Fruit fly (Drosophila melanogaster) whole organism, wandering third instar larva: ENCODE measurements around the gene CG12182.
A peak's percentile ranks its signal among the peaks of the same experiment; 100 is the strongest.

Experiments used
- Abd-B ChIP-seq: fragments of >200 bp; optimal IDR thresholded peaks from 2 replicates; lab custom pipeline; 2017; ENCODE audit warnings: missing biosample characterization, missing genetic modification characterization
- CG32264 ChIP-seq: fragments of 200-800 bp; sonication (Bioruptor generic); optimal IDR thresholded peaks from 2 replicates; lab custom pipeline; 2016; ENCODE audit warnings: missing biosample characterization, missing genetic modification characterization
- CG9705 ChIP-seq: fragments of 200-800 bp; sonication (Bioruptor generic); optimal IDR thresholded peaks from 2 replicates; lab custom pipeline; 2018; ENCODE audit warnings: missing biosample characterization, mild to moderate bottlenecking, missing genetic modification characterization
- CrebA ChIP-seq: fragments of 200-800 bp; sonication (Bioruptor generic); optimal IDR thresholded peaks from 2 replicates; lab custom pipeline; 2016; ENCODE audit warnings: missing biosample characterization, mild to moderate bottlenecking, missing genetic modification characterization, borderline replicate concordance
- Dfd ChIP-seq: fragments of >200 bp; optimal IDR thresholded peaks from 2 replicates; lab custom pipeline; 2017; ENCODE audit warnings: missing biosample characterization, missing genetic modification characterization
- Dif ChIP-seq: fragments of 200-275, 200-300 bp; sonication (Bioruptor generic); optimal IDR thresholded peaks from 2 replicates; lab custom pipeline; 2018; ENCODE audit warnings: missing biosample characterization, missing genetic modification characterization; ENCODE audit not compliant: partially characterized antibody
- GATAd ChIP-seq: sonication (Bioruptor generic); optimal IDR thresholded peaks from 2 replicates; lab custom pipeline; 2016; ENCODE audit warnings: missing biosample characterization, missing genetic modification characterization
- HLH106 ChIP-seq: fragments of 200-800 bp; optimal IDR thresholded peaks from 3 replicates; lab custom pipeline; 2019; ENCODE audit warnings: missing biosample characterization, mild to moderate bottlenecking, missing genetic modification characterization, moderate library complexity
- Hnf4 ChIP-seq: fragments of 200-800 bp; sonication (Bioruptor generic); optimal IDR thresholded peaks from 2 replicates; lab custom pipeline; 2016; ENCODE audit warnings: missing biosample characterization, mild to moderate bottlenecking, missing genetic modification characterization
- Hr78 ChIP-seq: fragments of >200 bp; optimal IDR thresholded peaks from 2 replicates; lab custom pipeline; 2017; ENCODE audit warnings: missing biosample characterization, missing genetic modification characterization
- Hr83 ChIP-seq: fragments of 200-300 bp; sonication (Bioruptor generic); optimal IDR thresholded peaks from 2 replicates; lab custom pipeline; 2016; ENCODE audit warnings: missing biosample characterization, mild to moderate bottlenecking, missing genetic modification characterization, moderate library complexity; ENCODE audit not compliant: poor library complexity, severe bottlenecking
- Jra ChIP-seq: sonication (Bioruptor generic); optimal IDR thresholded peaks from 2 replicates; lab custom pipeline; 2016; ENCODE audit warnings: missing biosample characterization, missing genetic modification characterization
- Mio ChIP-seq: sonication (Bioruptor generic); optimal IDR thresholded peaks from 2 replicates; lab custom pipeline; 2016; ENCODE audit warnings: missing biosample characterization, missing genetic modification characterization
- Myc ChIP-seq: fragments of >200 bp; optimal IDR thresholded peaks from 2 replicates; lab custom pipeline; 2017
- N ChIP-seq: fragments of >200 bp; optimal IDR thresholded peaks from 2 replicates; lab custom pipeline; 2018; ENCODE audit warnings: missing biosample characterization, missing external identifiers, missing genetic modification characterization
- OdsH ChIP-seq: fragments of 200-800 bp; sonication (Bioruptor generic); optimal IDR thresholded peaks from 2 replicates; lab custom pipeline; 2016; ENCODE audit warnings: missing biosample characterization, mild to moderate bottlenecking, missing genetic modification characterization
- Rel ChIP-seq, 2 experiments: fragments of 200-800 bp; sonication (Bioruptor generic) in 1 of 2; optimal IDR thresholded peaks; 2 replicates in 1 of 2; 3 replicates in 1 of 2; lab custom pipeline; 2016 to 2019; ENCODE audit warnings: mild to moderate bottlenecking in 2 of 2, missing biosample characterization in 2 of 2, missing genetic modification characterization in 2 of 2, moderate library complexity in 1 of 2
- Sp1 ChIP-seq: fragments of 200-800 bp; sonication (Bioruptor generic); optimal IDR thresholded peaks from 3 replicates; lab custom pipeline; 2019; ENCODE audit warnings: missing biosample characterization, mild to moderate bottlenecking, missing genetic modification characterization, moderate library complexity
- Vsx2 ChIP-seq: fragments of 200-300, 225-300 bp; sonication (Bioruptor generic); optimal IDR thresholded peaks from 2 replicates; lab custom pipeline; 2018; ENCODE audit warnings: missing biosample characterization, missing genetic modification characterization; ENCODE audit not compliant: partially characterized antibody
- br ChIP-seq: fragments of 200-800 bp; sonication (Bioruptor generic); optimal IDR thresholded peaks from 2 replicates; lab custom pipeline; 2016; ENCODE audit warnings: missing biosample characterization, missing genetic modification characterization
- brk ChIP-seq: fragments of 200-800 bp; sonication (Bioruptor generic); optimal IDR thresholded peaks from 2 replicates; lab custom pipeline; 2016; ENCODE audit warnings: missing biosample characterization, mild to moderate bottlenecking, missing genetic modification characterization
- dl ChIP-seq, 2 experiments: fragments of 175-275, 200-275 bp in 1 of 2; fragments of 200-275 bp in 1 of 2; sonication (Bioruptor generic); optimal IDR thresholded peaks; lab custom pipeline; 2018; ENCODE audit warnings: mild to moderate bottlenecking in 2 of 2, missing biosample characterization in 2 of 2, missing genetic modification characterization in 2 of 2, moderate library complexity in 2 of 2; ENCODE audit not compliant: partially characterized antibody in 2 of 2, insufficient read depth in 1 of 2
- dmrt93B ChIP-seq: fragments of 200-800 bp; sonication (Bioruptor generic); optimal IDR thresholded peaks from 2 replicates; lab custom pipeline; 2018; ENCODE audit warnings: missing biosample characterization, mild to moderate bottlenecking, missing genetic modification characterization
- dsf ChIP-seq: sonication (Bioruptor generic); optimal IDR thresholded peaks from 2 replicates; lab custom pipeline; 2016; ENCODE audit warnings: missing biosample characterization, missing genetic modification characterization, borderline replicate concordance
- ey ChIP-seq: fragments of 200-800 bp; sonication (Bioruptor generic); optimal IDR thresholded peaks from 2 replicates; lab custom pipeline; 2016; ENCODE audit warnings: missing biosample characterization, missing genetic modification characterization
- foxo ChIP-seq, 2 experiments: fragments of 200-800 bp; sonication (Bioruptor generic); optimal IDR thresholded peaks; 2 replicates in 1 of 2; 3 replicates in 1 of 2; lab custom pipeline; 2016 to 2017; ENCODE audit warnings: missing biosample characterization in 2 of 2, missing genetic modification characterization in 2 of 2
- fru ChIP-seq: fragments of 200-800 bp; sonication (Bioruptor generic); optimal IDR thresholded peaks from 3 replicates; lab custom pipeline; 2016; ENCODE audit warnings: missing biosample characterization, mild to moderate bottlenecking, missing genetic modification characterization
- h ChIP-seq: fragments of 200-800 bp; sonication (Bioruptor generic); optimal IDR thresholded peaks from 3 replicates; lab custom pipeline; 2016; ENCODE audit warnings: missing biosample characterization, mild to moderate bottlenecking, missing genetic modification characterization
- jim ChIP-seq: fragments of 175-275, 200-325 bp; sonication (Bioruptor generic); optimal IDR thresholded peaks from 2 replicates; lab custom pipeline; 2016; ENCODE audit warnings: missing biosample characterization, mild to moderate bottlenecking, missing genetic modification characterization
- lola ChIP-seq: fragments of >200 bp; optimal IDR thresholded peaks from 2 replicates; lab custom pipeline; 2017; ENCODE audit warnings: missing biosample characterization, missing genetic modification characterization
- pan ChIP-seq: fragments of >200 bp; optimal IDR thresholded peaks from 2 replicates; lab custom pipeline; 2017
- psq ChIP-seq: fragments of 200-800 bp; sonication (Bioruptor generic); optimal IDR thresholded peaks from 3 replicates; lab custom pipeline; 2017; ENCODE audit warnings: missing biosample characterization, mild to moderate bottlenecking, missing genetic modification characterization, moderate library complexity
- rgr ChIP-seq: fragments of 200-800 bp; sonication (Bioruptor generic); optimal IDR thresholded peaks from 3 replicates; lab custom pipeline; 2016; ENCODE audit warnings: missing biosample characterization, mild to moderate bottlenecking, missing genetic modification characterization
- sage ChIP-seq: fragments of 200-800 bp; sonication (Bioruptor generic); optimal IDR thresholded peaks from 2 replicates; lab custom pipeline; 2016; ENCODE audit warnings: missing biosample characterization, mild to moderate bottlenecking, missing genetic modification characterization
- sv ChIP-seq: fragments of 200-800 bp; sonication (Bioruptor generic); optimal IDR thresholded peaks from 3 replicates; lab custom pipeline; 2016; ENCODE audit warnings: missing biosample characterization, missing genetic modification characterization
- tai ChIP-seq: sonication (Bioruptor generic); optimal IDR thresholded peaks from 2 replicates; lab custom pipeline; 2016; ENCODE audit warnings: missing biosample characterization, missing genetic modification characterization
- usp ChIP-seq: fragments of >200 bp; optimal IDR thresholded peaks from 2 replicates; lab custom pipeline; 2017; ENCODE audit warnings: missing biosample characterization, missing genetic modification characterization
- woc ChIP-seq: sonication (Bioruptor generic); optimal IDR thresholded peaks from 2 replicates; lab custom pipeline; 2016; ENCODE audit warnings: missing biosample characterization, mild to moderate bottlenecking, missing genetic modification characterization

Gene CG12182

dm6 chr3L:2554118-2554814 is 45.1 kb downstream of the CG12182 start, which contains the start of gene Spn:
Spn (minus strand) TSS chr3L:2554292.
- TF ChIP-seq rgr (GFP tag; lab: Kevin White, UChicago) = peak; percentile 59
- no peak for TF ChIP-seq pan (lab: Kevin White, UChicago)
- TF ChIP-seq usp (GFP tag; lab: Kevin White, UChicago) = no peak
- TF ChIP-seq Dif (GFP tag; lab: Kevin White, UChicago) = no peak
- peak; percentile 78 for TF ChIP-seq brk (GFP tag; lab: Kevin White, UChicago)
- TF ChIP-seq OdsH (GFP tag; lab: Kevin White, UChicago) = peak; percentile 24
- no peak for TF ChIP-seq N
- no peak for TF ChIP-seq woc
- no peak for TF ChIP-seq Rel (GFP tag; optimal IDR thresholded peaks at IDR 0.05; lab: Kevin White, UChicago)
- peak; percentile 67 for TF ChIP-seq Rel (tag; optimal IDR thresholded peaks at IDR 0.05; lab: Kevin White, UChicago)
- TF ChIP-seq br (GFP tag; lab: Kevin White, UChicago) = peak; percentile 31
- peak; percentile 54 for TF ChIP-seq CG32264 (GFP tag; lab: Kevin White, UChicago)
- TF ChIP-seq Hr78 = no peak
- TF ChIP-seq Abd-B (GFP tag; lab: Kevin White, UChicago) = no peak
- peak; percentile 32 for TF ChIP-seq HLH106 (tag; lab: Kevin White, UChicago)
- no peak for TF ChIP-seq Dfd (GFP tag; lab: Kevin White, UChicago)
- TF ChIP-seq GATAd (GFP tag; lab: Kevin White, UChicago) = no peak
- peak; percentile 43 for TF ChIP-seq sage (GFP tag; lab: Kevin White, UChicago)
- no peak for TF ChIP-seq Vsx2 (GFP tag; lab: Kevin White, UChicago)
- peak; percentile 74 for TF ChIP-seq Hr83 (GFP tag; lab: Kevin White, UChicago)
- TF ChIP-seq psq = no peak
- peak; percentile 46 for TF ChIP-seq h (GFP tag; lab: Kevin White, UChicago)
- no peak for TF ChIP-seq dmrt93B
- TF ChIP-seq jim (GFP tag; lab: Kevin White, UChicago) = peak; percentile 68
- no peak for TF ChIP-seq lola (GFP tag; lab: Kevin White, UChicago)
- TF ChIP-seq tai (GFP tag; lab: Kevin White, UChicago) = peak; percentile 69
- peak; percentile 60 for TF ChIP-seq Sp1 (GFP tag; lab: Kevin White, UChicago)
- peak in 1 of 2 experiments; percentile 6 for TF ChIP-seq foxo (GFP tag; optimal IDR thresholded peaks at IDR 0.05; lab: Kevin White, UChicago)
- TF ChIP-seq CG9705 (GFP tag; lab: Kevin White, UChicago) = peak; percentile 19
- peak; percentile 14 for TF ChIP-seq Jra (GFP tag; lab: Kevin White, UChicago)
- peak; percentile 83 for TF ChIP-seq Myc
- TF ChIP-seq ey (GFP tag; lab: Kevin White, UChicago) = peak; percentile 2
- no peak for TF ChIP-seq dsf (GFP tag; lab: Kevin White, UChicago)
- no peak for TF ChIP-seq sv
- peak; percentile 36 for TF ChIP-seq Mio (GFP tag; lab: Kevin White, UChicago)
- TF ChIP-seq fru (GFP tag; lab: Kevin White, UChicago) = no peak
- TF ChIP-seq CrebA (GFP tag; lab: Kevin White, UChicago) = no peak
- no peak for TF ChIP-seq dl (GFP tag; optimal IDR thresholded peaks at IDR 0.05; lab: Kevin White, UChicago; ENCODE audit: insufficient read depth in 1 of 2, partially characterized antibody in 2 of 2)
- peak; percentile 61 for TF ChIP-seq Hnf4 (GFP tag; lab: Kevin White, UChicago)
- TF ChIP-seq, all 38 proteins: peak for 20
